Worm (Caenorhabditis elegans) whole organism, mixed stage, embryonic: ENCODE results near the gene C17G10.7.

Experiments
- M03D4.4 ChIP-seq: sonication (generic microtip); optimal IDR thresholded peaks from 2 replicates; lab custom pipeline; 2017; ENCODE audit warnings: mild to moderate bottlenecking, missing genetic modification characterization, missing compliant biosample characterization
- bed-3 ChIP-seq: fragments of 200-800 bp; sonication (Bioruptor generic); optimal IDR thresholded peaks from 3 replicates; lab custom pipeline; 2018; ENCODE audit warnings: mild to moderate bottlenecking, missing genetic modification characterization, moderate library complexity, missing compliant biosample characterization
- blmp-1 ChIP-seq: fragments of 150-350 bp; optimal IDR thresholded peaks from 2 replicates; lab custom pipeline; 2014; ENCODE audit warnings: missing biosample characterization, missing genetic modification characterization
- ceh-39 ChIP-seq: fragments of 150-350 bp; optimal IDR thresholded peaks from 2 replicates; lab custom pipeline; 2014; ENCODE audit warnings: missing biosample characterization, missing genetic modification characterization
- ceh-43 ChIP-seq: fragments of 200-800 bp; sonication (Bioruptor generic); optimal IDR thresholded peaks from 2 replicates; lab custom pipeline; 2018; ENCODE audit warnings: mild to moderate bottlenecking, missing genetic modification characterization, moderate library complexity, missing compliant biosample characterization
- ceh-83 ChIP-seq: fragments of 200-800 bp; sonication (Bioruptor generic); optimal IDR thresholded peaks from 2 replicates; lab custom pipeline; 2018; ENCODE audit warnings: mild to moderate bottlenecking, missing genetic modification characterization, missing compliant biosample characterization
- ces-1 ChIP-seq: fragments of 150-350 bp; optimal IDR thresholded peaks from 2 replicates; lab custom pipeline; 2014; ENCODE audit warnings: missing biosample characterization, missing genetic modification reagents, missing genetic modification characterization
- cnd-1 ChIP-seq: fragments of 200-800 bp; sonication (Bioruptor generic); optimal IDR thresholded peaks from 2 replicates; lab custom pipeline; 2018; ENCODE audit warnings: mild to moderate bottlenecking, missing genetic modification characterization, missing compliant biosample characterization
- drap-1 ChIP-seq: fragments of 200-800 bp; sonication (Bioruptor generic); optimal IDR thresholded peaks from 3 replicates; lab custom pipeline; 2018; ENCODE audit warnings: mild to moderate bottlenecking, missing genetic modification characterization, missing compliant biosample characterization
- elt-1 ChIP-seq: sonication (generic microtip); optimal IDR thresholded peaks from 2 replicates; lab custom pipeline; 2017; ENCODE audit warnings: missing genetic modification characterization, mild to moderate bottlenecking, missing compliant biosample characterization, antibody characterized with exemption, moderate library complexity, borderline replicate concordance; ENCODE audit not compliant: insufficient read depth
- elt-3 ChIP-seq: fragments of 150-350 bp; optimal IDR thresholded peaks from 2 replicates; lab custom pipeline; 2014; ENCODE audit warnings: missing biosample characterization, missing genetic modification characterization
- flh-1 ChIP-seq: fragments of 200-800 bp; sonication (Bioruptor generic); optimal IDR thresholded peaks from 2 replicates; lab custom pipeline; 2018; ENCODE audit warnings: mild to moderate bottlenecking, missing genetic modification characterization, moderate library complexity, missing compliant biosample characterization
- ham-2 ChIP-seq: fragments of 200-800 bp; sonication (Bioruptor generic); optimal IDR thresholded peaks from 2 replicates; lab custom pipeline; 2018; ENCODE audit warnings: mild to moderate bottlenecking, missing genetic modification characterization, missing compliant biosample characterization
- hlh-1 ChIP-seq: fragments of 150-350 bp; optimal IDR thresholded peaks from 2 replicates; lab custom pipeline; 2014; ENCODE audit warnings: missing biosample characterization, missing genetic modification reagents, missing genetic modification characterization
- lin-13 ChIP-seq: fragments of 150-350 bp; optimal IDR thresholded peaks from 2 replicates; lab custom pipeline; 2014; ENCODE audit warnings: missing biosample characterization, missing genetic modification characterization
- lin-32 ChIP-seq: fragments of 200-800 bp; sonication (Bioruptor generic); optimal IDR thresholded peaks from 2 replicates; lab custom pipeline; 2018; ENCODE audit warnings: mild to moderate bottlenecking, missing genetic modification characterization, missing compliant biosample characterization
- lsy-2 ChIP-seq: fragments of 150-350 bp; optimal IDR thresholded peaks from 2 replicates; lab custom pipeline; 2014; ENCODE audit warnings: missing biosample characterization, missing genetic modification characterization
- mab-5 ChIP-seq: fragments of 150-350 bp; optimal IDR thresholded peaks from 2 replicates; lab custom pipeline; 2014; ENCODE audit warnings: missing biosample characterization, missing genetic modification characterization
- mls-2 ChIP-seq: sonication (generic microtip); optimal IDR thresholded peaks from 2 replicates; lab custom pipeline; 2016; ENCODE audit warnings: mild to moderate bottlenecking, missing genetic modification characterization, moderate library complexity, missing compliant biosample characterization
- nhr-12 ChIP-seq: fragments of 150-350 bp; optimal IDR thresholded peaks from 2 replicates; lab custom pipeline; 2014; ENCODE audit warnings: missing biosample characterization, missing genetic modification characterization
- nhr-2 ChIP-seq: fragments of 150-350 bp; optimal IDR thresholded peaks from 2 replicates; lab custom pipeline; 2014; ENCODE audit warnings: missing biosample characterization, missing genetic modification characterization
- nhr-237 ChIP-seq: fragments of 150-350 bp; optimal IDR thresholded peaks from 2 replicates; lab custom pipeline; 2014; ENCODE audit warnings: missing biosample characterization, missing genetic modification characterization
- nhr-28 ChIP-seq: fragments of 150-350 bp; optimal IDR thresholded peaks from 2 replicates; lab custom pipeline; 2014; ENCODE audit warnings: missing biosample characterization, missing genetic modification characterization
- pha-4 ChIP-seq: fragments of 150-350 bp; optimal IDR thresholded peaks from 2 replicates; lab custom pipeline; 2018; ENCODE audit warnings: missing biosample characterization, missing genetic modification reagents, missing genetic modification characterization
- sem-2 ChIP-seq: fragments of 200-800 bp; sonication (Bioruptor generic); optimal IDR thresholded peaks from 2 replicates; lab custom pipeline; 2018; ENCODE audit warnings: mild to moderate bottlenecking, missing genetic modification characterization, missing compliant biosample characterization
- snpc-4 ChIP-seq: fragments of 150-350 bp; optimal IDR thresholded peaks from 2 replicates; lab custom pipeline; 2014; ENCODE audit warnings: missing biosample characterization, missing genetic modification characterization
- tbx-8 ChIP-seq: fragments of 200-800 bp; sonication (Bioruptor generic); optimal IDR thresholded peaks from 2 replicates; lab custom pipeline; 2018; ENCODE audit warnings: mild to moderate bottlenecking, missing genetic modification characterization, moderate library complexity, missing compliant biosample characterization
- unc-39 ChIP-seq: fragments of 150-350 bp; optimal IDR thresholded peaks from 2 replicates; lab custom pipeline; 2014; ENCODE audit warnings: missing biosample characterization, missing genetic modification characterization
- zip-8 ChIP-seq: fragments of 150-350 bp; optimal IDR thresholded peaks from 2 replicates; lab custom pipeline; 2014; ENCODE audit warnings: missing biosample characterization, missing genetic modification characterization
- ztf-11 ChIP-seq: fragments of 150-350 bp; optimal IDR thresholded peaks from 2 replicates; lab custom pipeline; 2014; ENCODE audit warnings: missing biosample characterization, missing genetic modification characterization

C17G10.7 gene

ce11 chrII:5649236-5650004 is 41.8 kb upstream of the C17G10.7 start, which contains the start of the genes sam-4, F59E12.17 and zyg-1 (continued):
- TF ChIP-seq mls-2 (tag; lab: Kevin White, UChicago) = no peak
- no peak for TF ChIP-seq blmp-1
- TF ChIP-seq lin-13 = peak; percentile 6
- no peak for TF ChIP-seq tbx-8
- no peak for TF ChIP-seq ceh-83 (GFP tag; lab: Kevin White, UChicago)
- TF ChIP-seq sem-2 (GFP tag; lab: Kevin White, UChicago) = no peak

ce11 chrII:5648272-5648671 is 40.6 kb upstream of the C17G10.7 start, which contains the start of gene ddl-1:
TSS of gene ddl-1 (minus strand) at chrII:5648372.
- TF ChIP-seq lin-32 (GFP tag; lab: Kevin White, UChicago) (no peak), nhr-2 (no peak), nhr-28 (no peak), drap-1 (GFP tag; lab: Kevin White, UChicago) (no peak), lsy-2 (tag; lab: Kevin White, UChicago) (no peak), ceh-83 (GFP tag; lab: Kevin White, UChicago) (no peak)

ce11 chrII:5646942-5647341 is 39.3 kb upstream of the C17G10.7 start, which contains the start of gene F59E12.9:
TSS of gene F59E12.9 (minus strand) at chrII:5647042.
- TF ChIP-seq tbx-8 = no peak
- no peak for TF ChIP-seq bed-3 (GFP tag; lab: Kevin White, UChicago)
- TF ChIP-seq mls-2 (tag; lab: Kevin White, UChicago) = no peak
- TF ChIP-seq nhr-2 = no peak
- TF ChIP-seq zip-8 (tag; lab: Kevin White, UChicago) = no peak
- TF ChIP-seq blmp-1 = no peak
- no peak for TF ChIP-seq sem-2 (GFP tag; lab: Kevin White, UChicago)

- TF ChIP-seq nhr-237 = no peak
- no peak for TF ChIP-seq nhr-2
- no peak for TF ChIP-seq nhr-28
- no peak for TF ChIP-seq zip-8 (tag; lab: Kevin White, UChicago)
- no peak for TF ChIP-seq ztf-11 (tag; lab: Kevin White, UChicago)
- TF ChIP-seq elt-3 (tag; lab: Kevin White, UChicago) = no peak
- TF ChIP-seq elt-1 (tag; lab: Kevin White, UChicago) = no peak
- no peak for TF ChIP-seq ham-2
- TF ChIP-seq cnd-1 (tag; lab: Kevin White, UChicago) = no peak
These were observed 34.5 kb upstream of the C17G10.7 start for ce11 chrII:5642110-5642509.

ce11 chrII:5640362-5641079 is 32.9 kb upstream of the C17G10.7 start:
- TF ChIP-seq ceh-43 (GFP tag; lab: Kevin White, UChicago) = no peak
- no peak for TF ChIP-seq drap-1 (GFP tag; lab: Kevin White, UChicago)
- TF ChIP-seq snpc-4 (tag; lab: Kevin White, UChicago) = no peak
- TF ChIP-seq sem-2 (GFP tag; lab: Kevin White, UChicago) = no peak
- TF ChIP-seq ces-1 = no peak
- TF ChIP-seq blmp-1 = no peak
- no peak for TF ChIP-seq pha-4 (tag; lab: Kevin White, UChicago)
- TF ChIP-seq flh-1 (GFP tag; lab: Kevin White, UChicago) = no peak
- TF ChIP-seq lin-32 (GFP tag; lab: Kevin White, UChicago) = no peak
- TF ChIP-seq M03D4.4 (tag; lab: Kevin White, UChicago) = no peak
- TF ChIP-seq mab-5 (tag; lab: Kevin White, UChicago) = no peak
- TF ChIP-seq hlh-1 (tag; lab: Kevin White, UChicago) = no peak
- no peak for TF ChIP-seq unc-39 (tag; lab: Kevin White, UChicago)

ce11 chrII:5638059-5638458 is 30.4 kb upstream of the C17G10.7 start, which contains the start of gene F59E12.3:
TSS of gene F59E12.3 (plus strand) at chrII:5638359.
- TF ChIP-seq hlh-1 (tag; lab: Kevin White, UChicago) (no peak), nhr-28 (no peak), unc-39 (tag; lab: Kevin White, UChicago) (no peak), nhr-12 (tag; lab: Kevin White, UChicago) (no peak), M03D4.4 (tag; lab: Kevin White, UChicago) (no peak), nhr-237 (no peak), ceh-39 (tag; lab: Kevin White, UChicago) (no peak), ham-2 (no peak)
